Fruit fly (Drosophila melanogaster) whole organism, embryonic: ENCODE measurements around the gene ScpX.

Experiments used
- Bteb2 ChIP-seq: fragments of 200-800 bp; sonication (Bioruptor generic); optimal IDR thresholded peaks from 2 replicates; lab custom pipeline; 2016; ENCODE audit warnings: missing biosample characterization, missing genetic modification characterization
- CG17829 ChIP-seq: fragments of 200-800 bp; optimal IDR thresholded peaks from 2 replicates; lab custom pipeline; 2019; ENCODE audit warnings: missing biosample characterization, mild to moderate bottlenecking, missing genetic modification characterization, moderate library complexity
- Dref ChIP-seq: fragments of 200-800 bp; sonication (Bioruptor generic); IDR thresholded peaks from 2 replicates; pipeline ENCODE4 v1.3.6; 2022; ENCODE audit warnings: missing biosample characterization, missing genetic modification characterization
- Ssrp ChIP-seq: fragments of 200-800 bp; sonication (Bioruptor generic); optimal IDR thresholded peaks from 2 replicates; lab custom pipeline; 2018; ENCODE audit warnings: missing biosample characterization, mild to moderate bottlenecking, missing genetic modification characterization, moderate library complexity
- fru ChIP-seq: fragments of >200 bp; optimal IDR thresholded peaks from 2 replicates; lab custom pipeline; 2017
- psq ChIP-seq: fragments of 200-800 bp; sonication (Bioruptor generic); optimal IDR thresholded peaks from 2 replicates; lab custom pipeline; 2017; ENCODE audit warnings: missing biosample characterization, missing genetic modification characterization
- ro ChIP-seq: fragments of 200-800 bp; sonication (Bioruptor generic); IDR thresholded peaks from 2 replicates; pipeline ENCODE4 v1.3.6; 2022; ENCODE audit warnings: missing biosample characterization, missing genetic modification characterization
- schlank ChIP-seq: fragments of 200-800 bp; sonication (Bioruptor generic); optimal IDR thresholded peaks from 2 replicates; lab custom pipeline; 2018; ENCODE audit warnings: missing biosample characterization, mild to moderate bottlenecking, missing genetic modification characterization

DNA sequence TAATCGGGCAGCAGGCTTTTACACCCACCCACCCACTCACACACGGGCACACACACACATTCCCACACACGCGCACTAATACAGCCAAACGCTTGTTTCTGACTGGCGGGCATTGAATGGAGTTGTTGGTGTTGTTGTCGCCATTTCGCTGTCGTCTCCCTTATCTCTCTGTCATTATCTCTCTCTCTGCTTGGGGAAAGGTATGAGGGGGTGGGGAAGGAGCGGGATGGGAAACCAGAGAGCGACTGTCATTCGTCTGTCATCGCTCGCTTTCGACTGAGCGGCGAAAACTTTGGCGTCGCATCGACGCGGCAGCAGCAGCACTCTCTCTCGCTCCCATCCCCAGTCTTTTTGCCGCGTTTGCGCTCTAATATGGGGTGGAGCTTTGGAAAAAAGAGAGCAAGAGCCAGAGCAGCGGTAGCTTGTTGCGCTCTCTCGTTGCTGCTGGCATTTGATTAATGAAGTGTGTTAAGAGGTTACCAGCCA lies 35.1 kb upstream of the ScpX start:
- TF ChIP-seq Dref (GFP tag; lab: Robert Waterston, UW) = no peak
- TF ChIP-seq Ssrp = no peak
- no peak for TF ChIP-seq Bteb2 (GFP tag; lab: Kevin White, UChicago)
- no peak for TF ChIP-seq ro (GFP tag; lab: Robert Waterston, UW)
- no peak for TF ChIP-seq fru (lab: Kevin White, UChicago)
- no peak for TF ChIP-seq psq (GFP tag; lab: Kevin White, UChicago)
- TF ChIP-seq schlank (tag; lab: Kevin White, UChicago) = no peak
- no peak for TF ChIP-seq CG17829 (tag; lab: Kevin White, UChicago)
